Worm (Caenorhabditis elegans) whole organism, early embryonic: Measurements from ENCODE around the gene wrt-1.

Source experiments
- F13C5.2 ChIP-seq: sonication (generic microtip); optimal IDR thresholded peaks from 2 replicates; lab custom pipeline; 2017; ENCODE audit warnings: mild to moderate bottlenecking, missing genetic modification characterization, inconsistent platforms, missing compliant biosample characterization
- ama-1 ChIP-seq: fragments of 150-350 bp; optimal IDR thresholded peaks from 2 replicates; lab custom pipeline; 2014
- ceh-13 ChIP-seq: fragments of 200-800 bp; sonication (Bioruptor generic); optimal IDR thresholded peaks from 2 replicates; lab custom pipeline; 2018; ENCODE audit warnings: mild to moderate bottlenecking, missing genetic modification characterization, missing compliant biosample characterization
- ceh-36 ChIP-seq: sonication (generic microtip); optimal IDR thresholded peaks from 2 replicates; lab custom pipeline; 2016; ENCODE audit warnings: missing genetic modification characterization, inconsistent platforms, missing compliant biosample characterization
- ets-7 ChIP-seq: sonication (generic microtip); optimal IDR thresholded peaks from 2 replicates; lab custom pipeline; 2016; ENCODE audit warnings: missing genotype, missing genetic modification characterization, missing compliant biosample characterization
- flt-1 ChIP-seq: fragments of 200-800 bp; sonication (Bioruptor generic); IDR thresholded peaks from 2 replicates; pipeline ENCODE4 v1.3.6; 2022; ENCODE audit warnings: missing genetic modification characterization, missing compliant biosample characterization
- hmbx-1 ChIP-seq: sonication (generic microtip); optimal IDR thresholded peaks from 2 replicates; lab custom pipeline; 2016; ENCODE audit warnings: mild to moderate bottlenecking, missing genetic modification characterization, missing compliant biosample characterization
- hnd-1 ChIP-seq: sonication (generic microtip); optimal IDR thresholded peaks from 2 replicates; lab custom pipeline; 2016; ENCODE audit warnings: missing genetic modification characterization, missing compliant biosample characterization
- tbx-11 ChIP-seq: fragments of 200-800 bp; sonication (Bioruptor generic); IDR thresholded peaks from 2 replicates; pipeline ENCODE4 v1.3.6; 2022; ENCODE audit warnings: missing genetic modification characterization, missing compliant biosample characterization
- tra-4 ChIP-seq: sonication (generic microtip); optimal IDR thresholded peaks from 2 replicates; lab custom pipeline; 2017; ENCODE audit warnings: missing genetic modification characterization, missing compliant biosample characterization

ce11 chrII:7555454-7555853 is 24.7 kb downstream of the wrt-1 start, which contains the start of gene ZK1290.14:
- TF ChIP-seq hnd-1: no peak
- no peak for TF ChIP-seq ceh-36
- TF ChIP-seq F13C5.2 (tag; lab: Kevin White, UChicago): no peak
- no peak for TF ChIP-seq ama-1 (lab: Kevin White, UChicago)
- TF ChIP-seq flt-1 (GFP tag; lab: Robert Waterston, UW): no peak
- TF ChIP-seq tbx-11 (GFP tag; lab: Robert Waterston, UW): no peak
- TF ChIP-seq ets-7: no peak
- TF ChIP-seq hmbx-1: no peak
- TF ChIP-seq ceh-13: no peak
- TF ChIP-seq tra-4 (tag; lab: Kevin White, UChicago): no peak
